Worm (Caenorhabditis elegans) whole organism, early embryonic: ENCODE results near the gene T28H10.2.

ENCODE experiments used
- B0310.2 ChIP-seq: sonication (generic microtip); optimal IDR thresholded peaks from 2 replicates; lab custom pipeline; 2016; ENCODE audit warnings: mild to moderate bottlenecking, missing genetic modification characterization, missing compliant biosample characterization
- F13C5.2 ChIP-seq: sonication (generic microtip); optimal IDR thresholded peaks from 2 replicates; lab custom pipeline; 2017; ENCODE audit warnings: mild to moderate bottlenecking, missing genetic modification characterization, inconsistent platforms, missing compliant biosample characterization
- aly-1 ChIP-seq: sonication (generic microtip); optimal IDR thresholded peaks from 2 replicates; lab custom pipeline; 2016; ENCODE audit warnings: missing genetic modification characterization, missing compliant biosample characterization
- ama-1 ChIP-seq: fragments of 150-350 bp; optimal IDR thresholded peaks from 2 replicates; lab custom pipeline; 2014
- ceh-13 ChIP-seq: fragments of 200-800 bp; sonication (Bioruptor generic); optimal IDR thresholded peaks from 2 replicates; lab custom pipeline; 2018; ENCODE audit warnings: mild to moderate bottlenecking, missing genetic modification characterization, missing compliant biosample characterization
- ets-7 ChIP-seq: sonication (generic microtip); optimal IDR thresholded peaks from 2 replicates; lab custom pipeline; 2016; ENCODE audit warnings: missing genotype, missing genetic modification characterization, missing compliant biosample characterization
- tbx-11 ChIP-seq: fragments of 200-800 bp; sonication (Bioruptor generic); IDR thresholded peaks from 2 replicates; pipeline ENCODE4 v1.3.6; 2022; ENCODE audit warnings: missing genetic modification characterization, missing compliant biosample characterization
- tbx-37 ChIP-seq: fragments of 200-800 bp; sonication (Bioruptor generic); conservative IDR thresholded peaks from 2 replicates; pipeline ENCODE4 v1.3.6; 2022; ENCODE audit warnings: missing genetic modification reagents, missing genetic modification characterization, missing compliant biosample characterization

ce11 chrV:12526124-12526523 is 13.4 kb upstream of the T28H10.2 start:
- TF ChIP-seq ama-1 (lab: Kevin White, UChicago) (no peak), ceh-13 (no peak), tbx-37 (no peak), ets-7 (tag; lab: Kevin White, UChicago) (no peak), tbx-11 (GFP tag; lab: Robert Waterston, UW) (no peak), F13C5.2 (tag; lab: Kevin White, UChicago) (no peak), B0310.2 (tag; lab: Kevin White, UChicago) (no peak), aly-1 (tag; lab: Kevin White, UChicago) (no peak)
